Worm (Caenorhabditis elegans): ENCODE results near the gene bath-9.

The bath-9 gene

ce11 chrII:3373875-3374274 is 3.0 kb upstream of the bath-9 start (continued):
- no peak for TF ChIP-seq ceh-24 (tag; optimal IDR thresholded peaks at IDR 0.05)

ce11 chrII:3374779-3375178 is 2.1 kb upstream of the bath-9 start, which contains the start of gene bath-10:
bath-10 (plus strand) TSS chrII:3375079.
- TF ChIP-seq ttx-3 (tag; optimal IDR thresholded peaks at IDR 0.05), result no peak
- no peak for TF ChIP-seq fax-1 (tag; optimal IDR thresholded peaks at IDR 0.05)
- TF ChIP-seq unc-55 (GFP tag; optimal IDR thresholded peaks at IDR 0.05), result no peak
- TF ChIP-seq zip-5 (tag; optimal IDR thresholded peaks at IDR 0.05), result no peak
- TF ChIP-seq C08G9.2 (tag; optimal IDR thresholded peaks at IDR 0.05), result no peak
- TF ChIP-seq hlh-13 (GFP tag; optimal IDR thresholded peaks at IDR 0.05), result no peak

DNA sequence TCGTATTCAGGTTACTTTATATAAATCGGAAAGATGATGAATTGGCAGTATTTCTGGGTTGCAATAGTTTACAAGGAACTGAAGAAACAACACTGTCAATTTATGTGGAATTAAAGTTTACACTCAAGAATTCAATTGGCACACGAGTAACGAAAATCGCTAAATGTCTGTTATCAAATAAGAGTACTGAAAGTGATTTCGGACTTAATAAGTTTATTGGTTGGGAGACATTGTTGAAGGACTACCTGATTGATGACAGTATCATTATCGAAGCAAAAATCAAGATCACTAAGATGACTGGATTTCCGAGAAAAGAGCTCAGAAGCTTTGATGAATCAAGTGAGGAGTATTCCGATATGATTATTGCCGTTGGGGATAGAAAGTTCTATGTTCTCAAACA is 1.6 kb upstream of the bath-9 start:
- TF ChIP-seq nhr-232 (tag; optimal IDR thresholded peaks at IDR 0.05) (no peak), sox-4 (tag; optimal IDR thresholded peaks at IDR 0.05) (no peak), mec-3 (tag; optimal IDR thresholded peaks at IDR 0.05; ENCODE audit: borderline replicate concordance) (no peak), hlh-15 (tag; optimal IDR thresholded peaks at IDR 0.05) (no peak), eyg-1 (tag; optimal IDR thresholded peaks at IDR 0.05) (no peak), sox-2 (GFP tag; IDR thresholded peaks at IDR 0.05) (no peak), pax-1 (tag; optimal IDR thresholded peaks at IDR 0.05) (no peak), elt-2 (tag; optimal IDR thresholded peaks at IDR 0.05) (no peak), F13H6.1 (tag; optimal IDR thresholded peaks at IDR 0.05) (no peak), ama-1 (optimal IDR thresholded peaks at IDR 0.05) (no peak), fkh-10 (GFP tag; optimal IDR thresholded peaks at IDR 0.05) (no peak), ahr-1 (tag; optimal IDR thresholded peaks at IDR 0.05) (no peak), K02D7.2 (tag; optimal IDR thresholded peaks at IDR 0.05) (no peak)

DNA sequence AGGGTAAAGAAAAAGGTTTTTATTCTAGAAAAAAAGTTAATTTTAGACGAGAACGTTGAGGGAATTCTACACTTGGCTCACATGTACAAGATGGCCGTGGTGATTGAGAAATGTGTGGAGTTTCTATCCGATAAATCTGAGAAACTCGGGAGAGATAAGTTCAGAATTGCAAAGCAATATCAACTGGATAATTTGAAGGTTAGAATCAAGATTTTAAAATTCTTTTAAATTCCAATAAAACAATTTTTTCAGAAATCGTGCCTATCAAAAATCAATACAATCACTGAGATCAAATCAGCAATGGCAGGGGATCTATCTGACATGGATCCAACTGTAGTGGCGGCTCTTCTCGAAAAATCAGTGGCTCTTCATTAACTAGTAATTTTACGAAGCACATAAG is 1.4 kb downstream of the bath-9 start, which contains the start of gene Y49F6C.2:
Gene Y49F6C.2, plus strand, starts transcription at position 301 of the 400 bp plus-strand sequence.
- TF ChIP-seq ets-4 (tag; optimal IDR thresholded peaks at IDR 0.05), result no peak
- TF ChIP-seq ref-2 (tag; optimal IDR thresholded peaks at IDR 0.05), result no peak
- no peak for TF ChIP-seq hlh-6 (tag; optimal IDR thresholded peaks at IDR 0.05)
- no peak for TF ChIP-seq pax-1 (tag; optimal IDR thresholded peaks at IDR 0.05)
- no peak for TF ChIP-seq pat-9 (tag; optimal IDR thresholded peaks at IDR 0.05)
- TF ChIP-seq lim-6 (tag; optimal IDR thresholded peaks at IDR 0.05), result no peak
- TF ChIP-seq ceh-18 (tag; optimal IDR thresholded peaks at IDR 0.05), result no peak
- TF ChIP-seq npax-4 (tag; optimal IDR thresholded peaks at IDR 0.05), result no peak
- no peak for TF ChIP-seq che-1 (tag; optimal IDR thresholded peaks at IDR 0.05)
- TF ChIP-seq syd-9 (tag; optimal IDR thresholded peaks at IDR 0.05), result no peak

DNA sequence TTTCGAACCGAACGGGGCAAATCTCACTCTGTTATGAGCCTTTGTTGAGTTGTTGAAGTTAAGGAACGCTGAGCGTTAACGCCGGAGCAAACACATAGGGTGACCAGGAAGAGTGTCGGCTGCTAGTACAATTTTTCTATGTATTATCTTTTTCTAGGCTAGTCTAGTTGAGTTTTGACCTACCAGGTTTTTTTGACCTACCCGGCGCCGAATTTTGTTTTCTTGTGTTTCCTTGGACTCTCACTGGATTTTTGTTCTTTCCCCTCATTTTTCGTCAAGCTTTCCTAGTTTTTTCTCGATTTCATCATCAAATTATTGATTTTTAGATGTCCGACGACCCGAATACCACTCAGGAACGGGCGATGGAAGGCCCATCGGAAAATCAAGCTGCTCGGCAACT is 4.6 kb downstream of the bath-9 start, which contains the start of gene T06D4.1:
Gene T06D4.1, plus strand, starts transcription at position 321 of the 400 bp plus-strand sequence.
- TF ChIP-seq pat-9 (tag; optimal IDR thresholded peaks at IDR 0.05) (no peak), hlh-15 (tag; optimal IDR thresholded peaks at IDR 0.05) (no peak), ceh-34 (tag; optimal IDR thresholded peaks at IDR 0.05) (no peak), ahr-1 (tag; optimal IDR thresholded peaks at IDR 0.05) (no peak), ceh-2 (tag; optimal IDR thresholded peaks at IDR 0.05) (no peak), Y22D7AL.16 (tag; optimal IDR thresholded peaks at IDR 0.05) (no peak), ceh-14 (tag; optimal IDR thresholded peaks at IDR 0.05) (no peak), gmeb-2 (tag; optimal IDR thresholded peaks at IDR 0.05) (no peak), zip-5 (tag; optimal IDR thresholded peaks at IDR 0.05) (no peak), hlh-8 (tag; optimal IDR thresholded peaks at IDR 0.05) (no peak), lin-11 (tag; optimal IDR thresholded peaks at IDR 0.05) (no peak), elt-4 (tag; optimal IDR thresholded peaks at IDR 0.05) (no peak), unc-55 (GFP tag; optimal IDR thresholded peaks at IDR 0.05) (no peak), fax-1 (tag; optimal IDR thresholded peaks at IDR 0.05) (no peak)

All from whole organism, late embryonic.